Worm (Caenorhabditis elegans) whole organism, mixed stage, embryonic: ENCODE measurements around the gene ZK930.7.

Experiments used
- M03D4.4 ChIP-seq: sonication (generic microtip); optimal IDR thresholded peaks from 2 replicates; lab custom pipeline; 2017; ENCODE audit warnings: mild to moderate bottlenecking, missing genetic modification characterization, missing compliant biosample characterization
- bed-3 ChIP-seq: fragments of 200-800 bp; sonication (Bioruptor generic); optimal IDR thresholded peaks from 3 replicates; lab custom pipeline; 2018; ENCODE audit warnings: mild to moderate bottlenecking, missing genetic modification characterization, moderate library complexity, missing compliant biosample characterization
- blmp-1 ChIP-seq: fragments of 150-350 bp; optimal IDR thresholded peaks from 2 replicates; lab custom pipeline; 2014; ENCODE audit warnings: missing biosample characterization, missing genetic modification characterization
- ceh-39 ChIP-seq: fragments of 150-350 bp; optimal IDR thresholded peaks from 2 replicates; lab custom pipeline; 2014; ENCODE audit warnings: missing biosample characterization, missing genetic modification characterization
- ceh-43 ChIP-seq: fragments of 200-800 bp; sonication (Bioruptor generic); optimal IDR thresholded peaks from 2 replicates; lab custom pipeline; 2018; ENCODE audit warnings: mild to moderate bottlenecking, missing genetic modification characterization, moderate library complexity, missing compliant biosample characterization
- ceh-83 ChIP-seq: fragments of 200-800 bp; sonication (Bioruptor generic); optimal IDR thresholded peaks from 2 replicates; lab custom pipeline; 2018; ENCODE audit warnings: mild to moderate bottlenecking, missing genetic modification characterization, missing compliant biosample characterization
- ces-1 ChIP-seq: fragments of 150-350 bp; optimal IDR thresholded peaks from 2 replicates; lab custom pipeline; 2014; ENCODE audit warnings: missing biosample characterization, missing genetic modification reagents, missing genetic modification characterization
- cnd-1 ChIP-seq: fragments of 200-800 bp; sonication (Bioruptor generic); optimal IDR thresholded peaks from 2 replicates; lab custom pipeline; 2018; ENCODE audit warnings: mild to moderate bottlenecking, missing genetic modification characterization, missing compliant biosample characterization
- drap-1 ChIP-seq: fragments of 200-800 bp; sonication (Bioruptor generic); optimal IDR thresholded peaks from 3 replicates; lab custom pipeline; 2018; ENCODE audit warnings: mild to moderate bottlenecking, missing genetic modification characterization, missing compliant biosample characterization
- elt-1 ChIP-seq: sonication (generic microtip); optimal IDR thresholded peaks from 2 replicates; lab custom pipeline; 2017; ENCODE audit warnings: missing genetic modification characterization, mild to moderate bottlenecking, missing compliant biosample characterization, antibody characterized with exemption, moderate library complexity, borderline replicate concordance; ENCODE audit not compliant: insufficient read depth
- elt-3 ChIP-seq: fragments of 150-350 bp; optimal IDR thresholded peaks from 2 replicates; lab custom pipeline; 2014; ENCODE audit warnings: missing biosample characterization, missing genetic modification characterization
- flh-1 ChIP-seq: fragments of 200-800 bp; sonication (Bioruptor generic); optimal IDR thresholded peaks from 2 replicates; lab custom pipeline; 2018; ENCODE audit warnings: mild to moderate bottlenecking, missing genetic modification characterization, moderate library complexity, missing compliant biosample characterization
- ham-2 ChIP-seq: fragments of 200-800 bp; sonication (Bioruptor generic); optimal IDR thresholded peaks from 2 replicates; lab custom pipeline; 2018; ENCODE audit warnings: mild to moderate bottlenecking, missing genetic modification characterization, missing compliant biosample characterization
- hlh-1 ChIP-seq: fragments of 150-350 bp; optimal IDR thresholded peaks from 2 replicates; lab custom pipeline; 2014; ENCODE audit warnings: missing biosample characterization, missing genetic modification reagents, missing genetic modification characterization
- lin-13 ChIP-seq: fragments of 150-350 bp; optimal IDR thresholded peaks from 2 replicates; lab custom pipeline; 2014; ENCODE audit warnings: missing biosample characterization, missing genetic modification characterization
- lin-32 ChIP-seq: fragments of 200-800 bp; sonication (Bioruptor generic); optimal IDR thresholded peaks from 2 replicates; lab custom pipeline; 2018; ENCODE audit warnings: mild to moderate bottlenecking, missing genetic modification characterization, missing compliant biosample characterization
- lsy-2 ChIP-seq: fragments of 150-350 bp; optimal IDR thresholded peaks from 2 replicates; lab custom pipeline; 2014; ENCODE audit warnings: missing biosample characterization, missing genetic modification characterization
- mab-5 ChIP-seq: fragments of 150-350 bp; optimal IDR thresholded peaks from 2 replicates; lab custom pipeline; 2014; ENCODE audit warnings: missing biosample characterization, missing genetic modification characterization
- mep-1 ChIP-seq: fragments of 150-350 bp; optimal IDR thresholded peaks from 2 replicates; lab custom pipeline; 2017; ENCODE audit warnings: missing biosample characterization, missing genetic modification reagents, missing genetic modification characterization, inconsistent platforms
- mls-2 ChIP-seq: sonication (generic microtip); optimal IDR thresholded peaks from 2 replicates; lab custom pipeline; 2016; ENCODE audit warnings: mild to moderate bottlenecking, missing genetic modification characterization, moderate library complexity, missing compliant biosample characterization
- nhr-12 ChIP-seq: fragments of 150-350 bp; optimal IDR thresholded peaks from 2 replicates; lab custom pipeline; 2014; ENCODE audit warnings: missing biosample characterization, missing genetic modification characterization
- nhr-2 ChIP-seq: fragments of 150-350 bp; optimal IDR thresholded peaks from 2 replicates; lab custom pipeline; 2014; ENCODE audit warnings: missing biosample characterization, missing genetic modification characterization
- nhr-237 ChIP-seq: fragments of 150-350 bp; optimal IDR thresholded peaks from 2 replicates; lab custom pipeline; 2014; ENCODE audit warnings: missing biosample characterization, missing genetic modification characterization
- nhr-28 ChIP-seq: fragments of 150-350 bp; optimal IDR thresholded peaks from 2 replicates; lab custom pipeline; 2014; ENCODE audit warnings: missing biosample characterization, missing genetic modification characterization
- nhr-76 ChIP-seq: sonication (generic microtip); optimal IDR thresholded peaks from 2 replicates; lab custom pipeline; 2017; ENCODE audit warnings: missing biosample characterization, missing genetic modification characterization
- pha-4 ChIP-seq: fragments of 150-350 bp; optimal IDR thresholded peaks from 2 replicates; lab custom pipeline; 2018; ENCODE audit warnings: missing biosample characterization, missing genetic modification reagents, missing genetic modification characterization
- sem-2 ChIP-seq: fragments of 200-800 bp; sonication (Bioruptor generic); optimal IDR thresholded peaks from 2 replicates; lab custom pipeline; 2018; ENCODE audit warnings: mild to moderate bottlenecking, missing genetic modification characterization, missing compliant biosample characterization
- snpc-4 ChIP-seq: fragments of 150-350 bp; optimal IDR thresholded peaks from 2 replicates; lab custom pipeline; 2014; ENCODE audit warnings: missing biosample characterization, missing genetic modification characterization
- sptf-1 ChIP-seq: sonication (generic microtip); optimal IDR thresholded peaks from 2 replicates; lab custom pipeline; 2017; ENCODE audit warnings: mild to moderate bottlenecking, missing genetic modification characterization, moderate library complexity, missing compliant biosample characterization
- tbx-8 ChIP-seq: fragments of 200-800 bp; sonication (Bioruptor generic); optimal IDR thresholded peaks from 2 replicates; lab custom pipeline; 2018; ENCODE audit warnings: mild to moderate bottlenecking, missing genetic modification characterization, moderate library complexity, missing compliant biosample characterization
- unc-120 ChIP-seq: sonication (generic microtip); optimal IDR thresholded peaks from 2 replicates; lab custom pipeline; 2017; ENCODE audit warnings: missing genetic modification characterization, missing compliant biosample characterization; ENCODE audit not compliant: poor library complexity, severe bottlenecking
- unc-39 ChIP-seq: fragments of 150-350 bp; optimal IDR thresholded peaks from 2 replicates; lab custom pipeline; 2014; ENCODE audit warnings: missing biosample characterization, missing genetic modification characterization
- unc-62 ChIP-seq: fragments of 150-350 bp; optimal IDR thresholded peaks from 2 replicates; lab custom pipeline; 2014; ENCODE audit warnings: missing biosample characterization, missing genetic modification reagents, missing genetic modification characterization
- zip-8 ChIP-seq: fragments of 150-350 bp; optimal IDR thresholded peaks from 2 replicates; lab custom pipeline; 2014; ENCODE audit warnings: missing biosample characterization, missing genetic modification characterization
- ztf-11 ChIP-seq: fragments of 150-350 bp; optimal IDR thresholded peaks from 2 replicates; lab custom pipeline; 2014; ENCODE audit warnings: missing biosample characterization, missing genetic modification characterization

The ZK930.7 gene

DNA sequence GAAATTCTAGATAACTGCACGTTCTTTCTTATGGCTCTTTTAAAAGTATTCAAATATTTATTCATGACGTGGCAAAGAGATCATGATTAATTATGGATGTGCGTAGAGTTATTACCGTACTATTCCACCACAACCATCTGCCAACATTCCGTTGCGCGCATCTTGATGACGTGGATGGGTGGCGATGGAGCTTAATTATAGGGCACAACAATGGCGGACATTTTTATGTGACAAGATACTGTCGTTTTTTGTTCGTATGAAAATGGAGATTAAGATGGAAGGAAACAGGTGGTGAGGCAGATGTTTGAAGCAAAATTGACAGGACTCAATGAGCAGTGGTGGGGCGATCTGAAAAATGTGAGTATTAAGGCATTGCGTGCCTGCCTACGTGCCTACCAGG, 26.7 kb upstream of the ZK930.7 start:
- TF ChIP-seq lsy-2 (tag; lab: Kevin White, UChicago) (peak; percentile 31), mep-1 (tag; lab: Kevin White, UChicago) (peak; percentile 6), elt-3 (no peak), drap-1 (GFP tag; lab: Kevin White, UChicago) (no peak), flh-1 (no peak), ztf-11 (no peak), cnd-1 (tag; lab: Kevin White, UChicago) (peak; percentile 88), lin-13 (tag; lab: Kevin White, UChicago) (no peak), lin-32 (GFP tag; lab: Kevin White, UChicago) (peak; percentile 98), unc-120 (tag; lab: Kevin White, UChicago) (no peak), nhr-2 (tag; lab: Kevin White, UChicago) (peak; percentile 50), unc-62 (peak; percentile 69), ces-1 (GFP tag; lab: Kevin White, UChicago) (no peak), ham-2 (GFP tag; lab: Kevin White, UChicago) (no peak), nhr-12 (tag; lab: Kevin White, UChicago) (peak; percentile 14), nhr-28 (tag; lab: Kevin White, UChicago) (no peak), sptf-1 (tag; lab: Kevin White, UChicago) (peak; percentile 20), ceh-83 (GFP tag; lab: Kevin White, UChicago) (no peak), M03D4.4 (tag; lab: Kevin White, UChicago) (no peak), zip-8 (peak; percentile 40)

DNA sequence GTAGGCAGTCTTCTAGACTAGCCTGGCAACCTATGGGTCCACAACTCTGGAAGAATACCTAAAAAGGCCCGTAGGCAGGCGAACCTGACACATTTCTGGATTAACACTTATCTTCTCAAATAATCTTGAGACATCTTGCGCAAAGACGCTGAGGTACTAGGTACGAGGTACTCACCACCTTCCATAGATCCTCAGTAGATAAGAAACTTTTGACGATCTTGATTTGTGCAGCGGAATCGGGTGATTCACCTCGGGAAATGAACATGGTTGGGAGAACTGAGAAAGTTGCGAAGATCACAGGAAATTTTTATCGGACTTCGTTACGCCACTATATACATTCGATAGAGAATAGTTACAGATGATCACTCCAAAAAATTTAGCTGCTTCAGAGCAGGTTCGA, 26.3 kb upstream of the ZK930.7 start:
- TF ChIP-seq ztf-11, result no peak
- TF ChIP-seq nhr-76, result no peak
- TF ChIP-seq nhr-237 (tag; lab: Kevin White, UChicago), result no peak
- peak; percentile 86 for TF ChIP-seq elt-1 (tag; lab: Kevin White, UChicago)
- no peak for TF ChIP-seq nhr-12 (tag; lab: Kevin White, UChicago)
- TF ChIP-seq lin-13 (tag; lab: Kevin White, UChicago), result no peak
- no peak for TF ChIP-seq mep-1 (tag; lab: Kevin White, UChicago)

DNA sequence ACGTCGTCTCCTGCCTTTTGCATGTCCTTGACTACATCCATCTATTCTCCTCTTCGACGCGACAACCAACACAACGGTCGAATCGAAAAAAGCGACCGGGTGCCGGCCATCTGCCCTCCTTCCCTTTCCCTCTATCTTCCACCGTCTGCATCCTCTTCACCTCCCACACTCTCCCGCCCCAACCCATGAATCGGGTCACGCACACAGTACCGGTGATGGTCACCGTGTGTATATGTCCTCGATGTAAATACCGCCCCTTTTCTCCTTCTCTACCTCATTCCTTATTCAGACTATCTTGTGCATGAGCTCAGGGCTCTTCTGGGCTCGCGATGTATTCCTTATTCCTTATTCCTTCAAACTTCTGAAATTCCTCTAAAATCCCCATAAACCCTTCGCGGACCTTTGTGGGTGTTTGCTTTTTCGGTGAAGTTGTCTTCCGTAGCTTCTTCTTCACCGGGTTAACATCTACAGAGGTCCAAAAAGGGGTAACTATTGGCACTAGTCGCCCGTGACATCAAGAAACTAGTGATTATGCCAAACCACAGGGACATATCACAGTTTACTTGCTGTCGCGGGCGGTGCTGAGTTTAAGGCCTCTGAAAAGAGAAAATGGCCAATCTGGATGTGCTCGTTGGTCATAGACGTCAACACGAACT, 24.9 kb upstream of the ZK930.7 start:
- no peak for TF ChIP-seq hlh-1 (tag; lab: Kevin White, UChicago)
- peak; percentile 37 for TF ChIP-seq sptf-1 (tag; lab: Kevin White, UChicago)
- no peak for TF ChIP-seq ceh-83 (GFP tag; lab: Kevin White, UChicago)
- no peak for TF ChIP-seq unc-39 (tag; lab: Kevin White, UChicago)
- TF ChIP-seq nhr-2 (tag; lab: Kevin White, UChicago), result peak; percentile 68
- TF ChIP-seq zip-8, result no peak
- peak; percentile 24 for TF ChIP-seq lin-13 (tag; lab: Kevin White, UChicago)
- no peak for TF ChIP-seq nhr-237 (tag; lab: Kevin White, UChicago)
- TF ChIP-seq elt-1 (tag; lab: Kevin White, UChicago), result no peak
- TF ChIP-seq tbx-8, result no peak
- TF ChIP-seq mls-2 (tag; lab: Kevin White, UChicago), result peak; percentile 56
- TF ChIP-seq nhr-76, result no peak
- peak; percentile 94 for TF ChIP-seq cnd-1 (tag; lab: Kevin White, UChicago)
- peak; percentile 0 for TF ChIP-seq ztf-11
- peak; percentile 81 for TF ChIP-seq lin-32 (GFP tag; lab: Kevin White, UChicago)
- no peak for TF ChIP-seq nhr-28 (tag; lab: Kevin White, UChicago)

DNA sequence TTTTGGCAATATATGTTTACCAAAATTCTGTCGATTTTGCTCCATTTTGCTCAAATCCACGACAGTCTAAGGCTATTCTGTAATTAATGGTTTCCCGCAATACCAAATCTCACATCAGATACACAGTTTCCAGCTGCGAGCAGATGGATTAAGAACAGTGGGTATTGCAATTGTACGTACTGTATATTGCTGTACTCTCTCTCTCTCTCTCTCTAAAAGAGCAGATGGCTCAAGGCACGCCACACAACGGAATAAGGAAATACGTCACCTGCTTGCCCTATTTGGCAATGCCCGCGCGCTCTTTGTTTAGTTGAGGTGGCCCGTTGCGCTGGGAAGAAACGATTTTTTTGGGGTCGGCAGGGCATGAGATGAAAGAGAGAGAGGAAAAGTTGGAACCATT, 23.8 kb upstream of the ZK930.7 start:
- TF ChIP-seq lin-13 (tag; lab: Kevin White, UChicago) (no peak), drap-1 (GFP tag; lab: Kevin White, UChicago) (no peak), flh-1 (no peak), ham-2 (GFP tag; lab: Kevin White, UChicago) (peak; percentile 5), ces-1 (GFP tag; lab: Kevin White, UChicago) (peak; percentile 14), hlh-1 (tag; lab: Kevin White, UChicago) (no peak), elt-3 (no peak), pha-4 (tag; lab: Kevin White, UChicago) (no peak), blmp-1 (tag; lab: Kevin White, UChicago) (no peak), zip-8 (peak; percentile 31), mep-1 (tag; lab: Kevin White, UChicago) (no peak), sem-2 (GFP tag; lab: Kevin White, UChicago) (no peak), bed-3 (GFP tag; lab: Kevin White, UChicago) (no peak), unc-120 (tag; lab: Kevin White, UChicago) (no peak), lin-32 (GFP tag; lab: Kevin White, UChicago) (peak; percentile 100), unc-39 (tag; lab: Kevin White, UChicago) (no peak), mab-5 (no peak), ceh-83 (GFP tag; lab: Kevin White, UChicago) (no peak), unc-62 (no peak), cnd-1 (tag; lab: Kevin White, UChicago) (peak; percentile 91), nhr-2 (tag; lab: Kevin White, UChicago) (peak; percentile 65), elt-1 (tag; lab: Kevin White, UChicago) (no peak), nhr-76 (no peak), nhr-237 (tag; lab: Kevin White, UChicago) (no peak), ztf-11 (peak; percentile 11), nhr-28 (tag; lab: Kevin White, UChicago) (no peak), tbx-8 (no peak), sptf-1 (tag; lab: Kevin White, UChicago) (peak; percentile 28), ceh-39 (tag; lab: Kevin White, UChicago) (peak; percentile 17), ceh-43 (no peak), nhr-12 (tag; lab: Kevin White, UChicago) (no peak), snpc-4 (no peak), lsy-2 (tag; lab: Kevin White, UChicago) (no peak), mls-2 (tag; lab: Kevin White, UChicago) (peak; percentile 60), M03D4.4 (tag; lab: Kevin White, UChicago) (no peak)
